Fruit fly (Drosophila melanogaster): ENCODE results near the gene heca.

DNA sequence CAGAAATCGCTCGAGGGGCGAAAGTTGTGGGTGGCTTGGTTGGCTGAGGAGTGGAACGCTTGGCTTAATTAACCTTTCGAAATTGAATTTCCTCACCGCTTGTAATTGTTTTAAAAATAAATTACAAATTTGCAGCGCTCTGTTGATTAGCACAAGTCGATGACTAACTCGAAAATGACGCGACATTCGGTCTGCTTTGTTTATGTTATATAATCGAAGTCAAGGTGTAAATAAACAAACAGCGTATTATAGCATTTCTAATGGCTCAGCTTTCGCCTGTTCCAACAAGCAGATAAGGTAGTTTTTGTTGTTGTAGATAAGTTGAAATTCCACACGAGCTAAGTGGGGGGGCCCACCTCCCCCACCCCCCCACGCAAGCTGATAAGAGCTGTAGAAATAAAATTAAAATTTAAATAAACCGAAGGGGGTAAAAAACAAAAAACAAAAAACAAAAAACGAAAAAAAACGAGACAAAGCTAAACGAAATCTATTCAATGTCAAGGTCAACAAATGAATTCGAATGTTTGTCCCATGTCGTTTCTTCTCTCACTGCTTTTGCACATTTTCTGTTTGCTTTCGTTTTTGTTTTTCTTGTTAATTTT, 30.2 kb downstream of the heca start:
- TF ChIP-seq CG8478 (optimal IDR thresholded peaks at IDR 0.05) = no peak
- TF ChIP-seq CTCF (optimal IDR thresholded peaks at IDR 0.05) = no peak

All from S2 (cell line).